Fruit fly (Drosophila melanogaster) whole organism, embryonic: Measurements from ENCODE around the gene CG10576.
A peak's percentile ranks its signal among the peaks of the same experiment; 100 is the strongest.

Experiments used
- Ada2b ChIP-seq: fragments of 200-800 bp; sonication (Bioruptor generic); IDR thresholded peaks from 2 replicates; pipeline ENCODE4 v1.3.6; 2022; ENCODE audit warnings: missing biosample characterization, missing genetic modification characterization
- B-H1 ChIP-seq: fragments of 200-800 bp; sonication (Bioruptor generic); IDR thresholded peaks from 3 replicates; pipeline ENCODE4 v1.3.6; 2022; ENCODE audit warnings: missing biosample characterization, missing genetic modification characterization
- B-H2 ChIP-seq: fragments of 200-800 bp; sonication (Bioruptor generic); optimal IDR thresholded peaks from 2 replicates; lab custom pipeline; 2018; ENCODE audit warnings: missing biosample characterization, mild to moderate bottlenecking, missing genetic modification characterization
- Blimp-1 ChIP-seq: fragments of 200-800 bp; sonication (Bioruptor generic); optimal IDR thresholded peaks from 3 replicates; lab custom pipeline; 2018; ENCODE audit warnings: missing biosample characterization, missing genetic modification characterization, mild to moderate bottlenecking, moderate library complexity, missing genetic modification reagents
- BtbVII ChIP-seq: fragments of 200-800 bp; sonication (Bioruptor generic); optimal IDR thresholded peaks from 3 replicates; lab custom pipeline; 2017; ENCODE audit warnings: missing biosample characterization, mild to moderate bottlenecking, missing genetic modification characterization
- CG10209 ChIP-seq: fragments of 200-800 bp; sonication (Bioruptor generic); optimal IDR thresholded peaks from 3 replicates; lab custom pipeline; 2017; ENCODE audit warnings: missing biosample characterization, mild to moderate bottlenecking, missing genetic modification characterization, missing genetic modification reagents
- CG10274 ChIP-seq: fragments of 200-800 bp; sonication (Bioruptor generic); optimal IDR thresholded peaks from 3 replicates; lab custom pipeline; 2017; ENCODE audit warnings: missing biosample characterization, mild to moderate bottlenecking, missing genetic modification characterization
- CG10979 ChIP-seq: fragments of 200-800 bp; sonication (Bioruptor generic); optimal IDR thresholded peaks from 2 replicates; lab custom pipeline; 2018; ENCODE audit warnings: missing biosample characterization, mild to moderate bottlenecking, missing genetic modification characterization, moderate library complexity
- CG11247 ChIP-seq: fragments of 200-800 bp; sonication (Bioruptor generic); IDR thresholded peaks from 2 replicates; pipeline ENCODE4 v1.3.6; 2022; ENCODE audit warnings: missing biosample characterization, missing genetic modification characterization
- CG11504 ChIP-seq: fragments of 200-800 bp; sonication (Bioruptor generic); optimal IDR thresholded peaks from 3 replicates; lab custom pipeline; 2019; ENCODE audit warnings: missing biosample characterization, mild to moderate bottlenecking, missing genetic modification characterization, moderate library complexity
- CG11695 ChIP-seq: fragments of 200-800 bp; sonication (Bioruptor generic); IDR thresholded peaks from 3 replicates; pipeline ENCODE4 v1.3.6; 2022; ENCODE audit warnings: missing biosample characterization, missing genetic modification characterization
- CG14014 ChIP-seq: fragments of 200-800 bp; sonication (Bioruptor generic); IDR thresholded peaks from 2 replicates; pipeline ENCODE4 v1.3.6; 2022; ENCODE audit warnings: missing biosample characterization, missing genetic modification characterization
- CG17359 ChIP-seq: fragments of 200-800 bp; sonication (Bioruptor generic); optimal IDR thresholded peaks from 3 replicates; lab custom pipeline; 2018; ENCODE audit warnings: missing biosample characterization, mild to moderate bottlenecking, missing genetic modification characterization, moderate library complexity
- CG17361 ChIP-seq: fragments of 200-800 bp; sonication (Bioruptor generic); IDR thresholded peaks from 3 replicates; pipeline ENCODE4 v1.3.6; 2022; ENCODE audit warnings: missing biosample characterization, missing genetic modification characterization
- CG1832 ChIP-seq: fragments of 200-800 bp; sonication (Bioruptor generic); optimal IDR thresholded peaks from 2 replicates; lab custom pipeline; 2017; ENCODE audit warnings: missing biosample characterization, mild to moderate bottlenecking, missing genetic modification characterization, inconsistent platforms
- CG2712 ChIP-seq: fragments of 200-800 bp; optimal IDR thresholded peaks from 3 replicates; lab custom pipeline; 2019; ENCODE audit warnings: missing biosample characterization, mild to moderate bottlenecking, missing genetic modification characterization, moderate library complexity
- CG5953 ChIP-seq: fragments of 200-800 bp; sonication (Bioruptor generic); IDR thresholded peaks from 2 replicates; pipeline ENCODE4 v1.3.6; 2022; ENCODE audit warnings: missing biosample characterization, missing genetic modification characterization
- CG6654 ChIP-seq: fragments of 200-800 bp; sonication (Bioruptor generic); optimal IDR thresholded peaks from 2 replicates; lab custom pipeline; 2017; ENCODE audit warnings: missing biosample characterization, mild to moderate bottlenecking, missing genetic modification characterization
- CG6689 ChIP-seq: fragments of 200-800 bp; sonication (Bioruptor generic); IDR thresholded peaks from 2 replicates; pipeline ENCODE4 v1.3.6; 2022; ENCODE audit warnings: missing biosample characterization, missing genetic modification characterization
- CG6813 ChIP-seq: fragments of 200-800 bp; sonication (Bioruptor generic); optimal IDR thresholded peaks from 2 replicates; lab custom pipeline; 2017; ENCODE audit warnings: missing biosample characterization, missing genetic modification characterization, mild to moderate bottlenecking, moderate library complexity, missing genetic modification reagents
- CG8290 ChIP-seq, 3 experiments: fragments of 200-800 bp; sonication (Bioruptor generic); optimal IDR thresholded peaks; 2 replicates each; lab custom pipeline; 2016 to 2019; ENCODE audit warnings: missing biosample characterization in 3 of 3, missing genetic modification characterization in 3 of 3, mild to moderate bottlenecking in 2 of 3, moderate library complexity in 1 of 3
- CG8924 ChIP-seq: fragments of 200-800 bp; optimal IDR thresholded peaks from 3 replicates; lab custom pipeline; 2019; ENCODE audit warnings: missing biosample characterization, mild to moderate bottlenecking, missing genetic modification characterization, moderate library complexity
- CG9215 ChIP-seq: fragments of 200-800 bp; sonication (Bioruptor generic); IDR thresholded peaks from 2 replicates; pipeline ENCODE4 v1.3.6; 2022; ENCODE audit warnings: missing biosample characterization, missing genetic modification characterization
- CkIIα-i1 ChIP-seq: fragments of 200-800 bp; sonication (Bioruptor generic); IDR thresholded peaks from 2 replicates; pipeline ENCODE4 v1.3.6; 2022; ENCODE audit warnings: missing biosample characterization, missing genetic modification characterization
- Dip3 ChIP-seq: fragments of 200-800 bp; sonication (Bioruptor generic); optimal IDR thresholded peaks from 3 replicates; lab custom pipeline; 2016; ENCODE audit warnings: missing biosample characterization, missing genetic modification characterization
- Doc3 ChIP-seq: fragments of 200-800 bp; sonication (Bioruptor generic); IDR thresholded peaks from 3 replicates; pipeline ENCODE4 v1.3.6; 2022; ENCODE audit warnings: missing biosample characterization, missing genetic modification characterization; ENCODE audit not compliant: partially characterized antibody
- Drgx ChIP-seq: fragments of 200-800 bp; sonication (Bioruptor generic); IDR thresholded peaks from 2 replicates; pipeline ENCODE4 v1.3.6; 2022; ENCODE audit warnings: missing biosample characterization, missing genetic modification characterization
- Eip74EF ChIP-seq, 2 experiments: fragments of 200-800 bp in 1 of 2; fragments of >200 bp in 1 of 2; sonication (Bioruptor generic) in 1 of 2; optimal IDR thresholded peaks; 2 replicates each; lab custom pipeline; 2017 to 2019; ENCODE audit warnings: missing biosample characterization in 2 of 2, missing genetic modification characterization in 2 of 2, mild to moderate bottlenecking in 1 of 2, moderate library complexity in 1 of 2
- NfI ChIP-seq: fragments of 200-800 bp; sonication (Bioruptor generic); optimal IDR thresholded peaks from 3 replicates; lab custom pipeline; 2018; ENCODE audit warnings: missing biosample characterization, mild to moderate bottlenecking, missing genetic modification characterization, moderate library complexity
- Opbp ChIP-seq: fragments of 200-800 bp; sonication (Bioruptor generic); IDR thresholded peaks from 3 replicates; pipeline ENCODE4 v1.3.6; 2022; ENCODE audit warnings: missing biosample characterization, missing genetic modification characterization; ENCODE audit not compliant: partially characterized antibody
- Ptx1 ChIP-seq: fragments of 200-800 bp; sonication (Bioruptor generic); IDR thresholded peaks from 2 replicates; pipeline ENCODE4 v1.3.6; 2022; ENCODE audit warnings: missing biosample characterization, missing genetic modification characterization
- Xrp1 ChIP-seq: fragments of 200-800 bp; sonication (Bioruptor generic); IDR thresholded peaks from 2 replicates; pipeline ENCODE4 v1.3.6; 2022; ENCODE audit warnings: missing biosample characterization, missing genetic modification characterization
- ab ChIP-seq: fragments of 200-800 bp; sonication (Bioruptor generic); optimal IDR thresholded peaks from 2 replicates; lab custom pipeline; 2016; ENCODE audit warnings: missing biosample characterization, missing genetic modification characterization
- al ChIP-seq: fragments of 200-800 bp; sonication (Bioruptor generic); IDR thresholded peaks from 2 replicates; pipeline ENCODE4 v1.3.6; 2022; ENCODE audit warnings: missing biosample characterization, missing genetic modification characterization
- cato ChIP-seq: fragments of 200-800 bp; sonication (Bioruptor generic); optimal IDR thresholded peaks from 2 replicates; lab custom pipeline; 2016; ENCODE audit warnings: missing biosample characterization, missing genetic modification characterization, borderline replicate concordance
- chif ChIP-seq, 2 experiments: fragments of 200-800 bp; sonication (Bioruptor generic); optimal IDR thresholded peaks; 3 replicates each; lab custom pipeline; 2016; ENCODE audit warnings: missing biosample characterization in 2 of 2, missing genetic modification characterization in 2 of 2
- eyg ChIP-seq: fragments of 200-800 bp; sonication (Bioruptor generic); optimal IDR thresholded peaks from 3 replicates; lab custom pipeline; 2016; ENCODE audit warnings: missing biosample characterization, missing genetic modification characterization
- fd3F ChIP-seq: fragments of 200-800 bp; sonication (Bioruptor generic); optimal IDR thresholded peaks from 2 replicates; lab custom pipeline; 2018; ENCODE audit warnings: missing biosample characterization, mild to moderate bottlenecking, missing genetic modification characterization, moderate library complexity
- ind ChIP-seq: fragments of 200-800 bp; sonication (Bioruptor generic); optimal IDR thresholded peaks from 3 replicates; lab custom pipeline; 2016; ENCODE audit warnings: missing biosample characterization, missing genetic modification characterization
- lab ChIP-seq: fragments of 200-800 bp; sonication (Bioruptor generic); optimal IDR thresholded peaks from 3 replicates; lab custom pipeline; 2017; ENCODE audit warnings: missing biosample characterization, missing genetic modification characterization, mild to moderate bottlenecking, moderate library complexity, missing genetic modification reagents
- nmo ChIP-seq: fragments of 200-800 bp; sonication (Bioruptor generic); optimal IDR thresholded peaks from 2 replicates; lab custom pipeline; 2018; ENCODE audit warnings: missing biosample characterization, mild to moderate bottlenecking, missing genetic modification characterization, moderate library complexity
- odd ChIP-seq: fragments of 200-800 bp; sonication (Bioruptor generic); optimal IDR thresholded peaks from 2 replicates; lab custom pipeline; 2017; ENCODE audit warnings: missing biosample characterization, mild to moderate bottlenecking, missing genetic modification characterization
- org-1 ChIP-seq: fragments of 200-800 bp; sonication (Bioruptor generic); optimal IDR thresholded peaks from 2 replicates; lab custom pipeline; 2017; ENCODE audit warnings: missing biosample characterization, missing genetic modification characterization
- phol ChIP-seq: fragments of 200-800 bp; sonication (Bioruptor generic); optimal IDR thresholded peaks from 3 replicates; lab custom pipeline; 2018; ENCODE audit warnings: missing biosample characterization, mild to moderate bottlenecking, missing genetic modification characterization, moderate library complexity
- prd ChIP-seq, 3 experiments: fragments of >200 bp in 2 of 3; fragments of 200-800 bp in 1 of 3; sonication (Bioruptor generic) in 1 of 3; optimal IDR thresholded peaks in 2 of 3; IDR thresholded peaks in 1 of 3; 2 replicates in 2 of 3; 3 replicates in 1 of 3; pipeline versions ENCODE4 v1.3.6 to Lab custom; 2017 to 2022; ENCODE audit warnings: missing biosample characterization in 1 of 3, missing genetic modification characterization in 1 of 3
- sob ChIP-seq: fragments of 200-800 bp; sonication (Bioruptor generic); IDR thresholded peaks from 2 replicates; pipeline ENCODE4 v1.3.6; 2022; ENCODE audit warnings: missing biosample characterization, missing genetic modification characterization
- unpg ChIP-seq: fragments of 200-800 bp; sonication (Bioruptor generic); optimal IDR thresholded peaks from 3 replicates; lab custom pipeline; 2018; ENCODE audit warnings: missing biosample characterization, mild to moderate bottlenecking, missing genetic modification characterization, moderate library complexity
- zfh2 ChIP-seq: fragments of 200-800 bp; sonication (Bioruptor generic); optimal IDR thresholded peaks from 2 replicates; lab custom pipeline; 2016; ENCODE audit warnings: missing biosample characterization, missing genetic modification characterization

The CG10576 gene

dm6 chr3L:5808101-5808433 is 42.6 kb upstream of the CG10576 start (continued):
- peak; percentile 10 for TF ChIP-seq CG6813
- no peak for TF ChIP-seq NfI
- peak in 1 of 2 experiments; percentile 1 for TF ChIP-seq chif (GFP tag; optimal IDR thresholded peaks at IDR 0.05; lab: Kevin White, UChicago)
- TF ChIP-seq CG8924 (tag; lab: Kevin White, UChicago), result peak; percentile 17
- TF ChIP-seq ind (GFP tag; lab: Kevin White, UChicago), result peak; percentile 22
- peak; percentile 21; the same call in 1 of the 2 replicates for TF ChIP-seq sob (GFP tag; lab: Robert Waterston, UW)
- TF ChIP-seq Ada2b (GFP tag; lab: Robert Waterston, UW), result peak; percentile 36; the same call in 1 of the 2 replicates
- TF ChIP-seq odd (GFP tag; lab: Kevin White, UChicago), result no peak
- TF ChIP-seq CG1832 (GFP tag; lab: Kevin White, UChicago), result no peak
- peak; percentile 30; the same call in 1 of the 3 replicates for TF ChIP-seq CG17361
- peak; percentile 55 for TF ChIP-seq Drgx (GFP tag; lab: Robert Waterston, UW)
- no peak for TF ChIP-seq ab
- TF ChIP-seq Blimp-1 (GFP tag; lab: Kevin White, UChicago), result peak; percentile 47
- TF ChIP-seq CG11504 (tag; lab: Kevin White, UChicago), result peak; percentile 63
- TF ChIP-seq Xrp1 (GFP tag; lab: Robert Waterston, UW), result 0 out of 2 replicates have a peak, but pooled peaks have one; percentile 9
- TF ChIP-seq CG11247 (GFP tag; lab: Robert Waterston, UW), result 0 out of 2 replicates have a peak, but pooled peaks have one; percentile 30
- TF ChIP-seq zfh2, result peak; percentile 42
- peak; percentile 41 for TF ChIP-seq CG10274 (GFP tag; lab: Kevin White, UChicago)
- TF ChIP-seq lab (GFP tag; lab: Kevin White, UChicago), result peak; percentile 15
- no peak for TF ChIP-seq B-H2 (GFP tag; lab: Kevin White, UChicago)
- TF ChIP-seq CG10209 (GFP tag; lab: Kevin White, UChicago), result peak; percentile 12
- peak; percentile 1 for TF ChIP-seq CG6654 (GFP tag; lab: Kevin White, UChicago)
- peak; percentile 45 for TF ChIP-seq unpg (GFP tag; lab: Kevin White, UChicago)
- no peak for TF ChIP-seq CG8290 (GFP tag; optimal IDR thresholded peaks at IDR 0.05; lab: Kevin White, UChicago)
- TF ChIP-seq CG8290 (tag; optimal IDR thresholded peaks at IDR 0.05; lab: Kevin White, UChicago), result no peak
- peak; percentile 34 for TF ChIP-seq Dip3
- no peak for TF ChIP-seq cato (GFP tag; lab: Kevin White, UChicago)
- peak; percentile 23; the same call in 1 of the 2 replicates for TF ChIP-seq CG9215
- no peak for TF ChIP-seq prd (optimal IDR thresholded peaks at IDR 0.05; lab: Kevin White, UChicago)
- peak; percentile 29; the same call in 1 of the 3 replicates for TF ChIP-seq prd (GFP tag; IDR thresholded peaks at IDR 0.05; lab: Robert Waterston, UW)
- peak; percentile 40 for TF ChIP-seq BtbVII (GFP tag; lab: Kevin White, UChicago)
- peak; percentile 36 for TF ChIP-seq phol
- TF ChIP-seq CG14014 (GFP tag; lab: Robert Waterston, UW), result no peak
- TF ChIP-seq CG17359, result peak; percentile 41
- peak; percentile 13; the same call in 1 of the 3 replicates for TF ChIP-seq B-H1 (GFP tag; lab: Robert Waterston, UW)
- TF ChIP-seq CG6689 (GFP tag; lab: Robert Waterston, UW), result peak; percentile 26; the same call in 1 of the 2 replicates
- peak; percentile 40 for TF ChIP-seq nmo (GFP tag; lab: Kevin White, UChicago)
- no peak for TF ChIP-seq eyg (GFP tag; lab: Kevin White, UChicago)
- peak; percentile 1 for TF ChIP-seq CG10979 (tag; lab: Kevin White, UChicago)
- TF ChIP-seq org-1 (GFP tag; lab: Kevin White, UChicago), result no peak
- peak; percentile 55 for TF ChIP-seq Ptx1 (GFP tag; lab: Robert Waterston, UW)
- 0 out of 2 replicates have a peak, but pooled peaks have one; percentile 20 for TF ChIP-seq al (GFP tag; lab: Robert Waterston, UW)
- 0 out of 3 replicates have a peak, but pooled peaks have one; percentile 30 for TF ChIP-seq CG11695 (GFP tag; lab: Robert Waterston, UW)
- no peak for TF ChIP-seq CkIIα-i1 (GFP tag; lab: Robert Waterston, UW)
- TF ChIP-seq CG2712 (tag; lab: Kevin White, UChicago), result peak; percentile 32
- TF ChIP-seq Doc3 (GFP tag; lab: Robert Waterston, UW), result no peak
- peak in 1 of 2 experiments; percentile 1 for TF ChIP-seq Eip74EF (GFP tag; optimal IDR thresholded peaks at IDR 0.05; lab: Kevin White, UChicago)
- no peak for TF ChIP-seq Opbp (GFP tag; lab: Robert Waterston, UW)
- TF ChIP-seq CG5953, result peak; percentile 30; the same call in 1 of the 2 replicates
- TF ChIP-seq fd3F (GFP tag; lab: Kevin White, UChicago), result peak; percentile 1
